Worm (Caenorhabditis elegans): ENCODE data around the gene C24H10.2.

The C24H10.2 gene

ce11 chrX:5096967-5097366 lies 32.6 kb downstream of the C24H10.2 start, which contains the start of gene acn-1:
Gene acn-1, minus strand, starts transcription at chrX:5097067.
- TF ChIP-seq K09A11.1 (tag; optimal IDR thresholded peaks at IDR 0.05; ENCODE audit: insufficient read depth): no peak
- no peak for TF ChIP-seq F13H6.1 (tag; optimal IDR thresholded peaks at IDR 0.05)
- TF ChIP-seq unc-86 (tag; optimal IDR thresholded peaks at IDR 0.05): no peak
- TF ChIP-seq fkh-10 (GFP tag; optimal IDR thresholded peaks at IDR 0.05): no peak
- no peak for TF ChIP-seq ceh-30 (tag; optimal IDR thresholded peaks at IDR 0.05)
- TF ChIP-seq rnt-1 (tag; optimal IDR thresholded peaks at IDR 0.05): no peak
- TF ChIP-seq ceh-31 (tag; optimal IDR thresholded peaks at IDR 0.05): no peak
- TF ChIP-seq hlh-13 (GFP tag; optimal IDR thresholded peaks at IDR 0.05): no peak
- TF ChIP-seq syd-9 (tag; optimal IDR thresholded peaks at IDR 0.05): no peak
- no peak for TF ChIP-seq ceh-45 (GFP tag; IDR thresholded peaks at IDR 0.05)

ce11 chrX:5098935-5099334 lies 34.5 kb downstream of the C24H10.2 start:
- TF ChIP-seq ttx-3 (tag; optimal IDR thresholded peaks at IDR 0.05) (no peak), ztf-16 (tag; optimal IDR thresholded peaks at IDR 0.05) (no peak), eyg-1 (tag; optimal IDR thresholded peaks at IDR 0.05) (no peak), dmd-4 (tag; optimal IDR thresholded peaks at IDR 0.05; ENCODE audit: borderline replicate concordance) (no peak), pha-4 (tag; optimal IDR thresholded peaks at IDR 0.05) (no peak), ceh-22 (tag; optimal IDR thresholded peaks at IDR 0.05) (no peak), dve-1 (tag; optimal IDR thresholded peaks at IDR 0.05) (no peak), hlh-13 (GFP tag; optimal IDR thresholded peaks at IDR 0.05) (no peak), lim-6 (tag; optimal IDR thresholded peaks at IDR 0.05) (no peak), fax-1 (tag; optimal IDR thresholded peaks at IDR 0.05) (no peak), ceh-34 (tag; optimal IDR thresholded peaks at IDR 0.05) (no peak)

ce11 chrX:5100738-5101379 lies 36.5 kb downstream of the C24H10.2 start, which contains the start of gene vit-2:
Gene vit-2, plus strand, starts transcription at chrX:5101042.
- no peak for TF ChIP-seq pax-1 (tag; optimal IDR thresholded peaks at IDR 0.05)
- TF ChIP-seq ceh-45 (GFP tag; IDR thresholded peaks at IDR 0.05): no peak
- TF ChIP-seq F13H6.1 (tag; optimal IDR thresholded peaks at IDR 0.05): no peak
- no peak for TF ChIP-seq sox-2 (GFP tag; IDR thresholded peaks at IDR 0.05)
- TF ChIP-seq K02D7.2 (tag; optimal IDR thresholded peaks at IDR 0.05): no peak

ce11 chrX:5102338-5102737 lies 37.9 kb downstream of the C24H10.2 start:
- TF ChIP-seq odd-2 (tag; optimal IDR thresholded peaks at IDR 0.05) (no peak), lim-6 (tag; optimal IDR thresholded peaks at IDR 0.05) (no peak), hlh-8 (tag; optimal IDR thresholded peaks at IDR 0.05) (no peak), ceh-30 (tag; optimal IDR thresholded peaks at IDR 0.05) (no peak), C08G9.2 (tag; optimal IDR thresholded peaks at IDR 0.05) (no peak), C38D4.7 (GFP tag; optimal IDR thresholded peaks at IDR 0.05) (no peak), fkh-6 (tag; optimal IDR thresholded peaks at IDR 0.05) (no peak), lin-11 (tag; optimal IDR thresholded peaks at IDR 0.05) (no peak), dmd-4 (tag; optimal IDR thresholded peaks at IDR 0.05; ENCODE audit: borderline replicate concordance) (no peak), madf-2 (tag; optimal IDR thresholded peaks at IDR 0.05) (no peak), pha-2 (tag; optimal IDR thresholded peaks at IDR 0.05) (no peak), tbx-7 (tag; optimal IDR thresholded peaks at IDR 0.05) (no peak), ceh-48 (tag; optimal IDR thresholded peaks at IDR 0.05) (no peak), zip-5 (tag; optimal IDR thresholded peaks at IDR 0.05) (no peak), unc-42 (tag; optimal IDR thresholded peaks at IDR 0.05) (no peak), hlh-13 (GFP tag; optimal IDR thresholded peaks at IDR 0.05) (no peak), sox-2 (GFP tag; IDR thresholded peaks at IDR 0.05) (no peak)

- no peak for TF ChIP-seq gmeb-2 (tag; optimal IDR thresholded peaks at IDR 0.05)
- no peak for TF ChIP-seq ceh-45 (GFP tag; IDR thresholded peaks at IDR 0.05)
- TF ChIP-seq pha-2 (tag; optimal IDR thresholded peaks at IDR 0.05): no peak
- no peak for TF ChIP-seq ama-1 (optimal IDR thresholded peaks at IDR 0.05)
- TF ChIP-seq F13H6.1 (tag; optimal IDR thresholded peaks at IDR 0.05): no peak
- no peak for TF ChIP-seq npax-4 (tag; optimal IDR thresholded peaks at IDR 0.05)
- no peak for TF ChIP-seq hlh-8 (tag; optimal IDR thresholded peaks at IDR 0.05)
- TF ChIP-seq sox-2 (GFP tag; IDR thresholded peaks at IDR 0.05): no peak
- TF ChIP-seq nhr-11 (tag; optimal IDR thresholded peaks at IDR 0.05): no peak
- no peak for TF ChIP-seq ceh-6 (GFP tag; optimal IDR thresholded peaks at IDR 0.05)
- no peak for TF ChIP-seq dmd-4 (tag; optimal IDR thresholded peaks at IDR 0.05; ENCODE audit: borderline replicate concordance)
- no peak for TF ChIP-seq ceh-2 (tag; optimal IDR thresholded peaks at IDR 0.05)
- TF ChIP-seq madf-2 (tag; optimal IDR thresholded peaks at IDR 0.05): no peak
- TF ChIP-seq nhr-232 (tag; optimal IDR thresholded peaks at IDR 0.05): no peak
These were observed 39.0 kb downstream of the C24H10.2 start for ce11 chrX:5103422-5103821.

All from whole organism, late embryonic.